Worm (Caenorhabditis elegans) whole organism, mixed stage, embryonic: ENCODE measurements around the gene F20D6.5.
A peak's percentile ranks its signal among the peaks of the same experiment; 100 is the strongest.

ENCODE experiments used
- M03D4.4 ChIP-seq: sonication (generic microtip); optimal IDR thresholded peaks from 2 replicates; lab custom pipeline; 2017; ENCODE audit warnings: mild to moderate bottlenecking, missing genetic modification characterization, missing compliant biosample characterization
- bed-3 ChIP-seq: fragments of 200-800 bp; sonication (Bioruptor generic); optimal IDR thresholded peaks from 3 replicates; lab custom pipeline; 2018; ENCODE audit warnings: mild to moderate bottlenecking, missing genetic modification characterization, moderate library complexity, missing compliant biosample characterization
- blmp-1 ChIP-seq: fragments of 150-350 bp; optimal IDR thresholded peaks from 2 replicates; lab custom pipeline; 2014; ENCODE audit warnings: missing biosample characterization, missing genetic modification characterization
- ceh-39 ChIP-seq: fragments of 150-350 bp; optimal IDR thresholded peaks from 2 replicates; lab custom pipeline; 2014; ENCODE audit warnings: missing biosample characterization, missing genetic modification characterization
- ceh-43 ChIP-seq: fragments of 200-800 bp; sonication (Bioruptor generic); optimal IDR thresholded peaks from 2 replicates; lab custom pipeline; 2018; ENCODE audit warnings: mild to moderate bottlenecking, missing genetic modification characterization, moderate library complexity, missing compliant biosample characterization
- ces-1 ChIP-seq: fragments of 150-350 bp; optimal IDR thresholded peaks from 2 replicates; lab custom pipeline; 2014; ENCODE audit warnings: missing biosample characterization, missing genetic modification reagents, missing genetic modification characterization
- cnd-1 ChIP-seq: fragments of 200-800 bp; sonication (Bioruptor generic); optimal IDR thresholded peaks from 2 replicates; lab custom pipeline; 2018; ENCODE audit warnings: mild to moderate bottlenecking, missing genetic modification characterization, missing compliant biosample characterization
- drap-1 ChIP-seq: fragments of 200-800 bp; sonication (Bioruptor generic); optimal IDR thresholded peaks from 3 replicates; lab custom pipeline; 2018; ENCODE audit warnings: mild to moderate bottlenecking, missing genetic modification characterization, missing compliant biosample characterization
- elt-1 ChIP-seq: sonication (generic microtip); optimal IDR thresholded peaks from 2 replicates; lab custom pipeline; 2017; ENCODE audit warnings: missing genetic modification characterization, mild to moderate bottlenecking, missing compliant biosample characterization, antibody characterized with exemption, moderate library complexity, borderline replicate concordance; ENCODE audit not compliant: insufficient read depth
- elt-3 ChIP-seq: fragments of 150-350 bp; optimal IDR thresholded peaks from 2 replicates; lab custom pipeline; 2014; ENCODE audit warnings: missing biosample characterization, missing genetic modification characterization
- ham-2 ChIP-seq: fragments of 200-800 bp; sonication (Bioruptor generic); optimal IDR thresholded peaks from 2 replicates; lab custom pipeline; 2018; ENCODE audit warnings: mild to moderate bottlenecking, missing genetic modification characterization, missing compliant biosample characterization
- hlh-1 ChIP-seq: fragments of 150-350 bp; optimal IDR thresholded peaks from 2 replicates; lab custom pipeline; 2014; ENCODE audit warnings: missing biosample characterization, missing genetic modification reagents, missing genetic modification characterization
- lin-13 ChIP-seq: fragments of 150-350 bp; optimal IDR thresholded peaks from 2 replicates; lab custom pipeline; 2014; ENCODE audit warnings: missing biosample characterization, missing genetic modification characterization
- lin-32 ChIP-seq: fragments of 200-800 bp; sonication (Bioruptor generic); optimal IDR thresholded peaks from 2 replicates; lab custom pipeline; 2018; ENCODE audit warnings: mild to moderate bottlenecking, missing genetic modification characterization, missing compliant biosample characterization
- lsy-2 ChIP-seq: fragments of 150-350 bp; optimal IDR thresholded peaks from 2 replicates; lab custom pipeline; 2014; ENCODE audit warnings: missing biosample characterization, missing genetic modification characterization
- mab-5 ChIP-seq: fragments of 150-350 bp; optimal IDR thresholded peaks from 2 replicates; lab custom pipeline; 2014; ENCODE audit warnings: missing biosample characterization, missing genetic modification characterization
- mep-1 ChIP-seq: fragments of 150-350 bp; optimal IDR thresholded peaks from 2 replicates; lab custom pipeline; 2017; ENCODE audit warnings: missing biosample characterization, missing genetic modification reagents, missing genetic modification characterization, inconsistent platforms
- mls-2 ChIP-seq: sonication (generic microtip); optimal IDR thresholded peaks from 2 replicates; lab custom pipeline; 2016; ENCODE audit warnings: mild to moderate bottlenecking, missing genetic modification characterization, moderate library complexity, missing compliant biosample characterization
- nhr-12 ChIP-seq: fragments of 150-350 bp; optimal IDR thresholded peaks from 2 replicates; lab custom pipeline; 2014; ENCODE audit warnings: missing biosample characterization, missing genetic modification characterization
- nhr-2 ChIP-seq: fragments of 150-350 bp; optimal IDR thresholded peaks from 2 replicates; lab custom pipeline; 2014; ENCODE audit warnings: missing biosample characterization, missing genetic modification characterization
- nhr-237 ChIP-seq: fragments of 150-350 bp; optimal IDR thresholded peaks from 2 replicates; lab custom pipeline; 2014; ENCODE audit warnings: missing biosample characterization, missing genetic modification characterization
- nhr-28 ChIP-seq: fragments of 150-350 bp; optimal IDR thresholded peaks from 2 replicates; lab custom pipeline; 2014; ENCODE audit warnings: missing biosample characterization, missing genetic modification characterization
- nhr-76 ChIP-seq: sonication (generic microtip); optimal IDR thresholded peaks from 2 replicates; lab custom pipeline; 2017; ENCODE audit warnings: missing biosample characterization, missing genetic modification characterization
- pha-4 ChIP-seq: fragments of 150-350 bp; optimal IDR thresholded peaks from 2 replicates; lab custom pipeline; 2018; ENCODE audit warnings: missing biosample characterization, missing genetic modification reagents, missing genetic modification characterization
- sem-2 ChIP-seq: fragments of 200-800 bp; sonication (Bioruptor generic); optimal IDR thresholded peaks from 2 replicates; lab custom pipeline; 2018; ENCODE audit warnings: mild to moderate bottlenecking, missing genetic modification characterization, missing compliant biosample characterization
- snpc-4 ChIP-seq: fragments of 150-350 bp; optimal IDR thresholded peaks from 2 replicates; lab custom pipeline; 2014; ENCODE audit warnings: missing biosample characterization, missing genetic modification characterization
- sptf-1 ChIP-seq: sonication (generic microtip); optimal IDR thresholded peaks from 2 replicates; lab custom pipeline; 2017; ENCODE audit warnings: mild to moderate bottlenecking, missing genetic modification characterization, moderate library complexity, missing compliant biosample characterization
- tbx-8 ChIP-seq: fragments of 200-800 bp; sonication (Bioruptor generic); optimal IDR thresholded peaks from 2 replicates; lab custom pipeline; 2018; ENCODE audit warnings: mild to moderate bottlenecking, missing genetic modification characterization, moderate library complexity, missing compliant biosample characterization
- unc-120 ChIP-seq: sonication (generic microtip); optimal IDR thresholded peaks from 2 replicates; lab custom pipeline; 2017; ENCODE audit warnings: missing genetic modification characterization, missing compliant biosample characterization; ENCODE audit not compliant: poor library complexity, severe bottlenecking
- unc-39 ChIP-seq: fragments of 150-350 bp; optimal IDR thresholded peaks from 2 replicates; lab custom pipeline; 2014; ENCODE audit warnings: missing biosample characterization, missing genetic modification characterization
- unc-62 ChIP-seq: fragments of 150-350 bp; optimal IDR thresholded peaks from 2 replicates; lab custom pipeline; 2014; ENCODE audit warnings: missing biosample characterization, missing genetic modification reagents, missing genetic modification characterization
- zip-8 ChIP-seq: fragments of 150-350 bp; optimal IDR thresholded peaks from 2 replicates; lab custom pipeline; 2014; ENCODE audit warnings: missing biosample characterization, missing genetic modification characterization

F20D6.5 gene

DNA sequence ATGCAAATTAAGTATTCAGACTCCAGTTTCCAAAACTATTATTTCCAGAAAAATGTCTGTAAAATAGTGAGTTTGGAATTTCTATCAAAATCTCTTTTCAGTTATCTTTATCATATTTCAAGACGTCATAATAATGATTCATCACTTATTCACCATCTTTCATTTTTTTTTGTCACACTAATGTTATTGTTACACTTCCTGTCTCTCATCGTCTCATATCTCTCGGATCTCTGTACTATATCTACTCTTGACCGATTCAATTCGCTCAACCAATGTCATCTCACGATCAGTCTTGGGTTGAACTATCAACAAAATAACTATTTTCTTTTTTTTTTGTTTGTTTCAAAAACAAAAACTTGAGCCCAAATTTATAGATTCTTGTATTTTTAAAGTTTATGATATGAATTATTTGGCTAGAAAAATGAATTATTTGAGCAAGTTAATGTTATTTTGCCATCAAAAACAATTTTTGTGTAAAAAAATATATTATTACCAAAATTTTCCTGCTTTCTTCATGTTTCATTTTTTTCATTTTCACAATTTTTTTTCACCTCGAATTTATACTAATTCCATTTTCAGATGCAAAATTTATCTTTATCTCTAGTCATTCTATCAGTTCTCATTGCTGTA lies 39.6 kb downstream of the F20D6.5 start, which contains the start of gene cri-2:
cri-2 (plus strand) TSS at position 580 of the 630 bp plus-strand sequence.
- TF ChIP-seq cnd-1 (tag; lab: Kevin White, UChicago) = no peak
- no peak for TF ChIP-seq sptf-1 (tag; lab: Kevin White, UChicago)
- TF ChIP-seq elt-3 = no peak
- TF ChIP-seq unc-62 (GFP tag; lab: Kevin White, UChicago) = peak; percentile 68

DNA sequence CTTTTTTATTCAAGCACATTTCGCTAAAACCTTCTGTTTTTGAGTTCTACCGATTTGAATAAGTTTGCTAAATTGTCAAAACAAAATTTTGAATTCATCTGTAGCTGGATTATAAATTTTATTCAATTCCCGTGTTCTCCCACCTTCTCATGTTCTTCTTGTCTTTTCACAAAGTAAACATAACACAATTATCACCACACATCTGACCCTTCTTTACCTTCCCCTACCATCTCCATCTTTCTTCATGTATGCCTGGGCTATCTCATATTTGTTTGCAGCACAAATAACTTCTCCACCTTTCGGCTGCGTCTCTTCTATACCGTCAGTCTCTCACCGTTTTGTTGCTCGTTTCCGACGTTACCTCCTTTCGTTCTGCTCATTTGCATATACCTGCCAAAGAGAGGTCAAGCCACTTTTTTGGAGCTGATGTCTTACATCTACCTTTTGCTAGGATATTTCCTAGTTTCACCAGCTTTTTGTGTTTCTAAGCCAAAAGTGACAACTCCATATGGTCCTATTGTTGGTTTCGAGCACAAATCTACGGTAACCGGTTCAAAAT lies 41.4 kb downstream of the F20D6.5 start, which contains the start of gene cest-17:
cest-17 (plus strand) TSS at position 248 of the 559 bp plus-strand sequence.
- TF ChIP-seq bed-3 (GFP tag; lab: Kevin White, UChicago) (no peak), unc-120 (tag; lab: Kevin White, UChicago) (no peak), nhr-76 (tag; lab: Kevin White, UChicago) (no peak), pha-4 (peak; percentile 6), nhr-28 (tag; lab: Kevin White, UChicago) (no peak), nhr-2 (tag; lab: Kevin White, UChicago) (peak; percentile 0)

- peak; percentile 67 for TF ChIP-seq zip-8 (tag; lab: Kevin White, UChicago)
- TF ChIP-seq unc-39 (tag; lab: Kevin White, UChicago) = no peak
Observed at ce11 chrV:8206931-8207330, 45.2 kb downstream of the F20D6.5 start, which contains the start of gene timp-1. Gene timp-1, plus strand, starts transcription at chrV:8207235.

DNA sequence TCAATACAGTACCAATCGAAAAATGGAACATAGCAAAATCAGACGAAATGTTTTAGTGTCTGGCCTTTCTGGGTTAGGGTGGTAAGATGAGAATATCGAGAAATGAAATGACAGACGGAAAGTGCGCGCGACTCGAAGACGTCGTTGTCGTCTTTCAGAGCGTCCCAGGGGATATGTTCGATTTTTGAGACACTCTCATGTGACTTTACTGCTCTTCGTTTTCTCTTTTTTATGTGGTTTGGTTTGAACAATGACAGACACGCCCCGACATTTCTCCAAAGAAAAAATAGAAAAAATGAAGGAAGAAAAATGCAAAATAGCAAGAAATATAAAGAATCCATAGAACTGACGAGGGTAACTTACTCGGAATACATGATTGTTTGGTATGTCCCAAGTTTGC lies 48.8 kb downstream of the F20D6.5 start:
- no peak for TF ChIP-seq sem-2
- no peak for TF ChIP-seq lsy-2 (tag; lab: Kevin White, UChicago)
- no peak for TF ChIP-seq ces-1 (GFP tag; lab: Kevin White, UChicago)
- no peak for TF ChIP-seq ceh-43 (GFP tag; lab: Kevin White, UChicago)
- no peak for TF ChIP-seq ceh-39 (tag; lab: Kevin White, UChicago)
- TF ChIP-seq sptf-1 (tag; lab: Kevin White, UChicago) = no peak
- no peak for TF ChIP-seq nhr-237 (tag; lab: Kevin White, UChicago)
- no peak for TF ChIP-seq bed-3 (GFP tag; lab: Kevin White, UChicago)
- TF ChIP-seq nhr-28 (tag; lab: Kevin White, UChicago) = no peak
- TF ChIP-seq blmp-1 (tag; lab: Kevin White, UChicago) = no peak
- TF ChIP-seq nhr-76 (tag; lab: Kevin White, UChicago) = no peak
- no peak for TF ChIP-seq lin-13
- no peak for TF ChIP-seq unc-62 (GFP tag; lab: Kevin White, UChicago)
- no peak for TF ChIP-seq mab-5
- TF ChIP-seq elt-1 (tag; lab: Kevin White, UChicago) = no peak

ce11 chrV:8211993-8212392 lies 50.2 kb downstream of the F20D6.5 start:
- no peak for TF ChIP-seq lin-13
- no peak for TF ChIP-seq ceh-39 (tag; lab: Kevin White, UChicago)
- TF ChIP-seq nhr-12 (tag; lab: Kevin White, UChicago) = no peak
- no peak for TF ChIP-seq mab-5
- no peak for TF ChIP-seq snpc-4 (tag; lab: Kevin White, UChicago)
- TF ChIP-seq nhr-28 (tag; lab: Kevin White, UChicago) = no peak
- no peak for TF ChIP-seq M03D4.4 (tag; lab: Kevin White, UChicago)
- TF ChIP-seq elt-3 = no peak
- TF ChIP-seq tbx-8 (GFP tag; lab: Kevin White, UChicago) = no peak
- no peak for TF ChIP-seq bed-3 (GFP tag; lab: Kevin White, UChicago)

DNA sequence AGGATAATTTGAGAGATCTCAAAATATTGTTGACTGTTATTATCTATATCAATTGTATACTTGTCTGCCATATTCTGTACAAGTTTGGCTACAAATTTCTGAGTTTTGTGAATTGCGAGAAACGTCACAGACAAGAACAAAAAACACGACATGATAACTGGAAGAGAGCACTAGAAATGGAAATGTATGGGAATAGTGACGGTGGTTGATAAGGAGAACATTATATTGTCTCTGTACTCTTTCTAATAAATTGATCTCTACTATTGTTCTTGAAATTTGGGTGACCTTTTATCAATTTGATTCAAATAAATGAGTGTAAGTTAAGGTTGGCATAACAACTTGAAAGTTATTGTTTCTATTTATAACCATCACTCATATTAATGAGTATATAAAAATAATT lies 51.1 kb downstream of the F20D6.5 start:
- no peak for TF ChIP-seq nhr-12 (tag; lab: Kevin White, UChicago)
- no peak for TF ChIP-seq lin-13
- TF ChIP-seq blmp-1 (tag; lab: Kevin White, UChicago) = no peak
- TF ChIP-seq ces-1 (GFP tag; lab: Kevin White, UChicago) = no peak
- no peak for TF ChIP-seq ham-2 (GFP tag; lab: Kevin White, UChicago)
- no peak for TF ChIP-seq lin-32
- no peak for TF ChIP-seq mep-1 (tag; lab: Kevin White, UChicago)
- TF ChIP-seq drap-1 (GFP tag; lab: Kevin White, UChicago) = no peak
- no peak for TF ChIP-seq unc-120 (tag; lab: Kevin White, UChicago)
- no peak for TF ChIP-seq hlh-1 (tag; lab: Kevin White, UChicago)
- no peak for TF ChIP-seq mab-5
- TF ChIP-seq elt-3 = no peak
- TF ChIP-seq mls-2 (tag; lab: Kevin White, UChicago) = no peak
